Worm (Caenorhabditis elegans) whole organism, mixed stage, embryonic: ENCODE data around the gene Y105C5A.508.

Experiments used
- ham-2 ChIP-seq: fragments of 200-800 bp; sonication (Bioruptor generic); optimal IDR thresholded peaks from 2 replicates; lab custom pipeline; 2018; ENCODE audit warnings: mild to moderate bottlenecking, missing genetic modification characterization, missing compliant biosample characterization
- lin-13 ChIP-seq: fragments of 150-350 bp; optimal IDR thresholded peaks from 2 replicates; lab custom pipeline; 2014; ENCODE audit warnings: missing biosample characterization, missing genetic modification characterization
- lsy-2 ChIP-seq: fragments of 150-350 bp; optimal IDR thresholded peaks from 2 replicates; lab custom pipeline; 2014; ENCODE audit warnings: missing biosample characterization, missing genetic modification characterization
- mep-1 ChIP-seq: fragments of 150-350 bp; optimal IDR thresholded peaks from 2 replicates; lab custom pipeline; 2017; ENCODE audit warnings: missing biosample characterization, missing genetic modification reagents, missing genetic modification characterization, inconsistent platforms
- nhr-12 ChIP-seq: fragments of 150-350 bp; optimal IDR thresholded peaks from 2 replicates; lab custom pipeline; 2014; ENCODE audit warnings: missing biosample characterization, missing genetic modification characterization
- nhr-76 ChIP-seq: sonication (generic microtip); optimal IDR thresholded peaks from 2 replicates; lab custom pipeline; 2017; ENCODE audit warnings: missing biosample characterization, missing genetic modification characterization
- unc-62 ChIP-seq: fragments of 150-350 bp; optimal IDR thresholded peaks from 2 replicates; lab custom pipeline; 2014; ENCODE audit warnings: missing biosample characterization, missing genetic modification reagents, missing genetic modification characterization
- ztf-11 ChIP-seq: fragments of 150-350 bp; optimal IDR thresholded peaks from 2 replicates; lab custom pipeline; 2014; ENCODE audit warnings: missing biosample characterization, missing genetic modification characterization

DNA sequence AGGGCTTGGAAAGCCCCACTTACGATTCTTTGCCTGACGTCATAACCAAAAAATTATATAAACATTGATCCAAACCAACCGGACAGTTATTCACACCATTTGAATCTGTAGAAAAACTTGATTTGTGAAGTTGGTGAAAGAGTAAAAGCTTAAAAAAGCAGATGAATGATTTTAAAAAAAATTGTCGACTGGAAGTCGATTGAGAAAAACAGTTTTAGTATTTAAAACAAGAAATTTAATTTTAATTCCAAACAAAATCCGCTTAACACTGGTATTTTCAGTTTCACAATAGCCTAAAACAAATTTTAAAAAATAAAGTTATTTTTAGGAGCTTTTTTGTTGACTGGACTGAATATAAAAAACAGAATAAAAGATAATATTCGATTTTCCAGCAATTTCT, 19.4 kb upstream of the Y105C5A.508 start, which contains the start of gene Y105C5A.1:
- TF ChIP-seq unc-62 (no peak), ztf-11 (tag; lab: Kevin White, UChicago) (no peak), nhr-76 (tag; lab: Kevin White, UChicago) (no peak), mep-1 (tag; lab: Kevin White, UChicago) (no peak), nhr-12 (tag; lab: Kevin White, UChicago) (no peak), ham-2 (GFP tag; lab: Kevin White, UChicago) (no peak), lsy-2 (tag; lab: Kevin White, UChicago) (no peak), lin-13 (tag; lab: Kevin White, UChicago) (no peak)
